Worm (Caenorhabditis elegans) whole organism, L3 larva: ENCODE results near the gene F09B12.5.

Experiments used
- ZK546.5 ChIP-seq: sonication (generic microtip); optimal IDR thresholded peaks from 2 replicates; lab custom pipeline; 2017; ENCODE audit warnings: missing biosample characterization, missing genetic modification characterization
- aly-2 ChIP-seq: fragments of 150-350 bp; optimal IDR thresholded peaks from 2 replicates; lab custom pipeline; 2014; ENCODE audit warnings: missing biosample characterization, missing genetic modification characterization
- ama-1 ChIP-seq: fragments of 150-350 bp; optimal IDR thresholded peaks from 2 replicates; lab custom pipeline; 2018
- ceh-16 ChIP-seq: sonication (generic microtip); optimal IDR thresholded peaks from 2 replicates; lab custom pipeline; 2017; ENCODE audit warnings: missing biosample characterization, missing genetic modification characterization
- ceh-28 ChIP-seq: fragments of 150-350 bp; optimal IDR thresholded peaks from 2 replicates; lab custom pipeline; 2014; ENCODE audit warnings: missing biosample characterization, missing genetic modification reagents, missing genetic modification characterization
- egl-5 ChIP-seq: fragments of 150-350 bp; optimal IDR thresholded peaks from 2 replicates; lab custom pipeline; 2017; ENCODE audit warnings: missing biosample characterization, missing genetic modification reagents, missing genetic modification characterization, inconsistent platforms
- elt-1 ChIP-seq: fragments of 150-350 bp; optimal IDR thresholded peaks from 2 replicates; lab custom pipeline; 2014; ENCODE audit warnings: missing biosample characterization, missing genetic modification characterization
- elt-2 ChIP-seq: sonication (generic microtip); optimal IDR thresholded peaks from 2 replicates; lab custom pipeline; 2016; ENCODE audit warnings: missing genetic modification reagents, mild to moderate bottlenecking, missing genetic modification characterization, missing compliant biosample characterization
- elt-3 ChIP-seq, 3 experiments: fragments of 150-350 bp in 1 of 3; sonication (generic microtip) in 2 of 3; optimal IDR thresholded peaks; 2 replicates in 2 of 3; 4 replicates in 1 of 3; lab custom pipeline; 2014 to 2017; ENCODE audit warnings: missing biosample characterization in 3 of 3, missing genetic modification characterization in 3 of 3
- eor-1 ChIP-seq, 2 experiments: fragments of 150-350 bp; optimal IDR thresholded peaks; 2 replicates each; lab custom pipeline; 2014 to 2018; ENCODE audit warnings: missing biosample characterization in 2 of 2, missing genetic modification characterization in 2 of 2
- fkh-2 ChIP-seq: fragments of 150-350 bp; optimal IDR thresholded peaks from 2 replicates; lab custom pipeline; 2014; ENCODE audit warnings: missing biosample characterization, missing genetic modification reagents, missing genetic modification characterization
- fos-1 ChIP-seq: fragments of 150-350 bp; optimal IDR thresholded peaks from 2 replicates; lab custom pipeline; 2014; ENCODE audit warnings: missing biosample characterization, missing genetic modification characterization
- hmg-11 ChIP-seq: sonication (generic microtip); optimal IDR thresholded peaks from 2 replicates; lab custom pipeline; 2016; ENCODE audit warnings: missing genetic modification characterization, missing compliant biosample characterization
- jun-1 ChIP-seq: fragments of 150-350 bp; optimal IDR thresholded peaks from 2 replicates; lab custom pipeline; 2014; ENCODE audit warnings: missing biosample characterization, missing genetic modification reagents, missing genetic modification characterization
- lin-39 ChIP-seq: fragments of 150-350 bp; optimal IDR thresholded peaks from 2 replicates; lab custom pipeline; 2018; ENCODE audit warnings: missing biosample characterization, missing genetic modification reagents, missing genetic modification characterization
- lsy-12 ChIP-seq: sonication (generic microtip); optimal IDR thresholded peaks from 2 replicates; lab custom pipeline; 2016; ENCODE audit warnings: mild to moderate bottlenecking, missing genetic modification characterization, missing compliant biosample characterization
- nfya-1 ChIP-seq: sonication (generic microtip); optimal IDR thresholded peaks from 2 replicates; lab custom pipeline; 2017; ENCODE audit warnings: missing genetic modification characterization, mild to moderate bottlenecking, missing compliant biosample characterization, antibody characterized with exemption, moderate library complexity; ENCODE audit not compliant: insufficient read depth
- nhr-12 ChIP-seq: fragments of 150-350 bp; optimal IDR thresholded peaks from 2 replicates; lab custom pipeline; 2014; ENCODE audit warnings: missing biosample characterization, missing genetic modification characterization
- nhr-23 ChIP-seq: fragments of 150-350 bp; optimal IDR thresholded peaks from 2 replicates; lab custom pipeline; 2014; ENCODE audit warnings: missing biosample characterization, missing genetic modification reagents, missing genetic modification characterization
- nhr-237 ChIP-seq: fragments of 150-350 bp; optimal IDR thresholded peaks from 2 replicates; lab custom pipeline; 2014; ENCODE audit warnings: missing biosample characterization, missing genetic modification characterization
- nhr-25 ChIP-seq: sonication (generic microtip); optimal IDR thresholded peaks from 2 replicates; lab custom pipeline; 2017; ENCODE audit warnings: missing biosample characterization, missing genetic modification characterization
- nhr-28 ChIP-seq: fragments of 150-350 bp; optimal IDR thresholded peaks from 2 replicates; lab custom pipeline; 2014; ENCODE audit warnings: missing biosample characterization, missing genetic modification characterization
- nhr-43 ChIP-seq: sonication (generic microtip); optimal IDR thresholded peaks from 2 replicates; lab custom pipeline; 2016; ENCODE audit warnings: mild to moderate bottlenecking, missing genetic modification characterization, missing compliant biosample characterization; ENCODE audit not compliant: poor library complexity, severe bottlenecking
- nhr-67 ChIP-seq: fragments of 150-350 bp; optimal IDR thresholded peaks from 2 replicates; lab custom pipeline; 2014; ENCODE audit warnings: missing biosample characterization, missing genetic modification characterization
- nhr-77 ChIP-seq: fragments of 150-350 bp; optimal IDR thresholded peaks from 2 replicates; lab custom pipeline; 2014; ENCODE audit warnings: missing biosample characterization, missing genetic modification characterization
- pqm-1 ChIP-seq: fragments of 150-350 bp; optimal IDR thresholded peaks from 2 replicates; lab custom pipeline; 2017; ENCODE audit warnings: missing biosample characterization, missing genetic modification characterization, inconsistent platforms
- sea-2 ChIP-seq: fragments of 150-350 bp; sonication (generic microtip); optimal IDR thresholded peaks from 4 replicates; lab custom pipeline; 2014; ENCODE audit warnings: missing biosample characterization, missing genetic modification reagents, missing genetic modification characterization
- snpc-4 ChIP-seq: fragments of 150-350 bp; optimal IDR thresholded peaks from 2 replicates; lab custom pipeline; 2014; ENCODE audit warnings: missing biosample characterization, missing genetic modification characterization
- tbx-2 ChIP-seq: sonication (generic microtip); optimal IDR thresholded peaks from 2 replicates; lab custom pipeline; 2016; ENCODE audit warnings: mild to moderate bottlenecking, missing genetic modification characterization, missing compliant biosample characterization
- unc-62 ChIP-seq: fragments of 150-350 bp; sonication (generic microtip); optimal IDR thresholded peaks from 4 replicates; lab custom pipeline; 2014; ENCODE audit warnings: missing biosample characterization, missing genetic modification reagents, missing genetic modification characterization
- zag-1 ChIP-seq: fragments of 150-350 bp; optimal IDR thresholded peaks from 2 replicates; lab custom pipeline; 2014; ENCODE audit warnings: missing biosample characterization, missing genetic modification characterization
- ztf-11 ChIP-seq: fragments of 150-350 bp; optimal IDR thresholded peaks from 2 replicates; lab custom pipeline; 2014; ENCODE audit warnings: missing biosample characterization, missing genetic modification characterization
- ztf-4 ChIP-seq: fragments of 150-350 bp; optimal IDR thresholded peaks from 2 replicates; lab custom pipeline; 2014; ENCODE audit warnings: missing biosample characterization, missing genetic modification characterization

F09B12.5 gene

DNA sequence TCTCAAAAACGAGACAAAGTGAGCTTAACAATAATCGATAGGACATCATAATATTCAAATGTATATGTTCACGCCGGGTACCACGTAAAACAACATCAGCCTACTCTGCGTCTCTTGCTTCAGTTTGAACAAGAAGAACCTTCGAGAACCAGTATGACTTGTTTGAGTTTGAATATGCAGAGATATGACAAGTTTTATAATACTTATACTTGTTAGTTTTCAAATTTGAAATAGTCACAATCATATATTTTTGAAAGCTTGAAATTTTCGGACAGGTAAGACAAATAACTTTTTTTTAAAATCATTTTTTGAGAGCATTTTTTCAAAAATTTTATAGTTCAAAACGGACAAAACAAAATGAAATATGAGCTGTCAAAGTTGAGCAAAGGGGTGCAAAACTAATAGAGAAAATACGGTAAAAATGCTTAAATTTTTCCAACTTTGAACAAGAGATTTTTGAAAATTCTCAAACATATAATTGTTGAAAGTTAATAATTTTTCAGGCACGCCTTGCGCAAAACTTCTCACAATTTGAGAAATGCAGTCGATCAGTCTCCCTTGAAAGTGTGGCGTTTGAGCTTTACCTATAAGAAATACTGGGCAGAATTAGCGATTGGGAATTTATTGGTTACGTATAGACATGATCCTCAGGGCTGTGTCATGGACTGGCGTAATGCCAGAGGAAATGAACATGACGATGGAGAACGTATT is 31.1 kb upstream of the F09B12.5 start, which contains the start of gene H03G16.1:
Gene H03G16.1 (plus strand): TSS at position 661 of the 711 bp plus-strand sequence.
- TF ChIP-seq nhr-43 (tag; lab: Kevin White, UChicago), result no peak
- no peak for TF ChIP-seq elt-1 (tag; lab: Kevin White, UChicago)
- TF ChIP-seq nhr-12 (tag; lab: Kevin White, UChicago), result no peak
- TF ChIP-seq ceh-28, result no peak
- no peak for TF ChIP-seq nfya-1 (tag; lab: Kevin White, UChicago)
- no peak for TF ChIP-seq lsy-12 (tag; lab: Kevin White, UChicago)
- TF ChIP-seq elt-2 (tag; lab: Kevin White, UChicago), result no peak
- no peak for TF ChIP-seq pqm-1
- TF ChIP-seq nhr-23, result no peak
- TF ChIP-seq tbx-2 (tag; lab: Kevin White, UChicago), result no peak
- no peak for TF ChIP-seq egl-5 (tag; lab: Kevin White, UChicago)
- no peak for TF ChIP-seq lin-39 (tag; lab: Kevin White, UChicago)
- TF ChIP-seq ama-1 (lab: Kevin White, UChicago), result no peak
- no peak for TF ChIP-seq ztf-4

DNA sequence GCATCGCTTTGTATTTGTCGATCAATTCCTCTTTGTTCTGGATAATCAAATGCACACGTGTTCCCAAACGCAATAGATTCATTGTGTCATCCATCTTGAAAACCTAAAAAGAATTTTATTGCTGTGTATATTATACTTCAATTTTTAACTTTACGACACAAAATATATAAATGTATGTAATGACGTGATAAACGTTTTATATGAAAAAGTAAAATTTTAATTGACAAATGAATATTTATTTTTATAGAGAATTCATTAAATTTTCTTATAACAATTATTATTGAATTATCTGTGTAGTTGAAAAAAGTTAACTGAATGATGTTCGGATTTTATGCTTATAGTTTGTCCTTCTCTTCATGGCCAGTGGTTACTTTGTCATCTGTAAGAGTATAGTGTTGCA is 28.6 kb upstream of the F09B12.5 start, which contains the start of gene H03G16.7:
Gene H03G16.7 (minus strand): TSS at position 101 of the 400 bp plus-strand sequence.
- TF ChIP-seq unc-62 (GFP tag; lab: Kevin White, UChicago) (no peak), ceh-28 (no peak), lin-39 (tag; lab: Kevin White, UChicago) (no peak), ZK546.5 (tag; lab: Kevin White, UChicago) (no peak), eor-1 (tag; optimal IDR thresholded peaks at IDR 0.05; lab: Kevin White, UChicago) (no peak), elt-3 (tag; optimal IDR thresholded peaks at IDR 0.05; lab: Kevin White, UChicago) (no peak), zag-1 (tag; lab: Kevin White, UChicago) (no peak), sea-2 (no peak), hmg-11 (tag; lab: Kevin White, UChicago) (no peak), jun-1 (tag; lab: Kevin White, UChicago) (no peak), nhr-237 (tag; lab: Kevin White, UChicago) (no peak), ztf-11 (tag; lab: Kevin White, UChicago) (no peak), nfya-1 (tag; lab: Kevin White, UChicago) (no peak), nhr-43 (tag; lab: Kevin White, UChicago) (no peak), elt-1 (tag; lab: Kevin White, UChicago) (no peak), ceh-16 (tag; lab: Kevin White, UChicago) (no peak), aly-2 (tag; lab: Kevin White, UChicago) (no peak), nhr-28 (no peak), egl-5 (tag; lab: Kevin White, UChicago) (no peak), nhr-67 (tag; lab: Kevin White, UChicago) (no peak)

DNA sequence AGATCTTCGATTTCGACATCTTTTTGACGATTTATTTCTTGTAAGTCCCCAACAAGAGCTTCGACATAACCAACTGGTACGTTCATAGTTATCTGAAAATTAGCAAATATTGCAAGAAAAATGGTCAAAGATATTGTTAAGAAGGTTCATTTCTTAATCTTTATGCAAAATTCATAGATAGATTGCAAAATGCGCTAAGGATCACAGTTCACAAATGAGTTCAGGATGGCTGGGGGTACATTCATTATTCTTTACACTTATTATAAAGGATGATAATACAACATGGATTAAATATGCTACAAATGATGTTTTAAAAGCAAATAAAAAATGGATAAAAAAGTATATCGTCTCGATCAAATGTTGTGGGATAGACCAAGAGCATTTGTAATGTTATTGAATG is 27.8 kb upstream of the F09B12.5 start, which contains the start of gene H03G16.5:
Gene H03G16.5 (minus strand): TSS at position 101 of the 400 bp plus-strand sequence.
- TF ChIP-seq jun-1 (tag; lab: Kevin White, UChicago), result no peak
- no peak for TF ChIP-seq tbx-2 (tag; lab: Kevin White, UChicago)
- no peak for TF ChIP-seq ztf-11 (tag; lab: Kevin White, UChicago)

DNA sequence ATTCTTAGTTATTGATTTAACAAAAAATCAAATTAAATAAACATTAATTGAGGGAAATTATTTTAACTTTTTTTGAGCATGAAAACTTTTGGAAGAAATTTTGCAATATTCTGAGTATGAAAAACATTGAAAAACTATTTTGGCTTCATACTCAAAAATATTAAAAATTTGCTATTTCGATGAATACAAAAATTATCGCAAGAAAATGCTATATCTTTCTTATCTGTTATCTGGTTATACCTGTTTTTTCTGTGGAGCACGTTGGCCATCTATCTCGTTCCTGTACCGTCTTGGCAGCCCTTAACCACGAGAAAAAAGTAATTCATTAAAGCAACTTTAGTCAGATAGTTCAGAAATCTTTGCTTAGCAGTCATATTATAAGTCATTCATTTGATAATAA is 26.6 kb upstream of the F09B12.5 start:
- no peak for TF ChIP-seq zag-1 (tag; lab: Kevin White, UChicago)
- no peak for TF ChIP-seq egl-5 (tag; lab: Kevin White, UChicago)
- TF ChIP-seq nhr-77, result no peak

DNA sequence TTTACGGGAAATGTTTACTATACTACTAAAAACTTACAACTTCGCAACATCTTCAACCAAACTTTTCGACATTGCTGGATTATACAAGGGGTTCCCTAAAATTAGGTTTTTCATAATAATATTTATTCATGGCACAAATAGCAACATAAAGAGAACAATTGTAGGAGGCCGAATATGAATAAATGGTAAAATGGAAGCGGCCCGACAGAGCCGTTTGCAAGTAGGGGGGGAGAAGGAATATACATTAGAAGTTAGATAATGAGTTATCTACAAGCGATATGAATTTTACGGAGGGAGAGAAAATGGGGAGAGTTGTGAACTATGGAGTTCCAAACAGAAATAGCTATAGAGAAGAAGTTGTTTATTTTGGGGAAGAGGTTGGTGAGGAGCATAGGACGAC is 24.2 kb upstream of the F09B12.5 start, which contains the start of gene fbxa-96:
Gene fbxa-96 (minus strand): TSS at position 101 of the 400 bp plus-strand sequence.
- TF ChIP-seq nhr-25 (tag; lab: Kevin White, UChicago) (no peak), ceh-16 (tag; lab: Kevin White, UChicago) (no peak), ztf-4 (no peak), pqm-1 (no peak), snpc-4 (no peak), aly-2 (tag; lab: Kevin White, UChicago) (no peak), zag-1 (tag; lab: Kevin White, UChicago) (no peak), fkh-2 (tag; lab: Kevin White, UChicago) (no peak), fos-1 (tag; lab: Kevin White, UChicago) (no peak), hmg-11 (tag; lab: Kevin White, UChicago) (no peak), unc-62 (GFP tag; lab: Kevin White, UChicago) (no peak)
